Worm (Caenorhabditis elegans): Measurements from ENCODE around the gene nhr-192.

nhr-192 gene

DNA sequence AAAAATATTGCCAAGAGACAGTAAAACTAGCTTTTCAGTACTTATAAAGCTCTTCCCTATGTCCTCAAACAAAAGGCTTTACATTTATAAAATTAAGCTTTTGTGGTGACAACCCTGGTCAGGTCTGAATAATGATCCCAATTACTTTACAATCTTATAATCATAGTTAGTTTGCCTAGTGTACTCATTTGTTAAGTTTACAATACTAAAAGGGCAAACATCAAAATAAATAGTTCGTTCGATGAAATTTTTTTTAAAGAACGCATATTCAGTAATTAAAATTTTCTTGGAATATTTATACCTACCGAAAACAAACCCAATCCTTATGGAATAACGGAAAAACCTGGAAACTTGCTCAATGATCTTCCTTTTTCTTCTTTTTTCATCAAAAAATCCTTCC, 11.7 kb downstream of the nhr-192 start:
- no peak for TF ChIP-seq klf-2 (GFP tag; conservative IDR thresholded peaks at IDR 0.05)
- TF ChIP-seq flt-1 (GFP tag; IDR thresholded peaks at IDR 0.05): no peak
- TF ChIP-seq tab-1 (GFP tag; IDR thresholded peaks at IDR 0.05): no peak
- no peak for TF ChIP-seq T22C8.4 (GFP tag; IDR thresholded peaks at IDR 0.05)
- no peak for TF ChIP-seq ztf-23 (GFP tag; IDR thresholded peaks at IDR 0.05)
- TF ChIP-seq ref-1 (GFP tag; conservative IDR thresholded peaks at IDR 0.05): no peak
- no peak for TF ChIP-seq ztf-29 (GFP tag; IDR thresholded peaks at IDR 0.05)
- no peak for TF ChIP-seq med-1 (GFP tag; optimal IDR thresholded peaks at IDR 0.05; ENCODE audit: insufficient read depth)
- no peak for TF ChIP-seq cog-1 (tag; optimal IDR thresholded peaks at IDR 0.05)

DNA sequence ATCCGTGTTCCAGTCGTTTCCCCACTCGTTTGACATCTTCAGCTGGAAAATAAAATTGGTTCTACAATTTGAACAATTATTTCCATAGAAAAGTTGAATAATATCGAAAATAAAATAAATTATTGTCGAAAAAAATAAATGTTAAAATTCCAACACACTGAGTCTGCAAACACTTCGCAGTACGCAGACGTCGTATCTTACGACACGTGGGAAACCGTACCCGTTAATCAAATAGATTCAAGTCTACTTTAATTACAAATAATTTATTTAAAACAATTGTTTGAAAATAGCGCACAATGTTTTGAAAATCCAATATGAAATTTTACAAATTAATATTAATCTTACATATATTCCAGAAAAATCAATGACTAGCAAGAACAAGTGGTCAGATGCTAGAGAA, 15.6 kb downstream of the nhr-192 start, which contains the start of gene yif-1:
TSS of gene yif-1 (minus strand) at position 42 of the 400 bp plus-strand sequence.
- TF ChIP-seq tab-1 (GFP tag; IDR thresholded peaks at IDR 0.05) (no peak), flt-1 (GFP tag; IDR thresholded peaks at IDR 0.05) (no peak), T22C8.4 (GFP tag; IDR thresholded peaks at IDR 0.05) (no peak)

DNA sequence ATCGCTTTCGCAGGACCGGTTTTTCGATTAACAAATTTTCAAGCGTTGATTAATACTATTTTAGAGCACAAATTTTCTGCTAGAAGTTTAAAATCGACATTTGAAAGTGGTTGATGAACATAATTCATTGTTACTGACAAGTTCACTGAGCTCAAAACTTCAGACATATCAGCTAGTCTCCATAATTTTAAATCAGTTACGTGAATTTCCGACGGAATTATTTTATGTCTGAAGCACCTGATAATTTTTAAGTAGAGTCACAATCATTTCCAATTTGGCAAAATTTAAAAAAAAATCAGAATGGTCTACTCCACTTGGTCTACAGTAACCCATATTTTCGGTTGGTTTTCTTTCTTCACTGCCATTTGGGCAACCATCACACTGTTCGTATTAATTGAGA, 18.6 kb downstream of the nhr-192 start, which contains the start of gene str-118:
TSS of gene str-118 (plus strand) at position 301 of the 400 bp plus-strand sequence.
- no peak for TF ChIP-seq ztf-23 (GFP tag; IDR thresholded peaks at IDR 0.05)
- TF ChIP-seq flt-1 (GFP tag; IDR thresholded peaks at IDR 0.05): no peak
- TF ChIP-seq klf-2 (GFP tag; conservative IDR thresholded peaks at IDR 0.05): no peak

DNA sequence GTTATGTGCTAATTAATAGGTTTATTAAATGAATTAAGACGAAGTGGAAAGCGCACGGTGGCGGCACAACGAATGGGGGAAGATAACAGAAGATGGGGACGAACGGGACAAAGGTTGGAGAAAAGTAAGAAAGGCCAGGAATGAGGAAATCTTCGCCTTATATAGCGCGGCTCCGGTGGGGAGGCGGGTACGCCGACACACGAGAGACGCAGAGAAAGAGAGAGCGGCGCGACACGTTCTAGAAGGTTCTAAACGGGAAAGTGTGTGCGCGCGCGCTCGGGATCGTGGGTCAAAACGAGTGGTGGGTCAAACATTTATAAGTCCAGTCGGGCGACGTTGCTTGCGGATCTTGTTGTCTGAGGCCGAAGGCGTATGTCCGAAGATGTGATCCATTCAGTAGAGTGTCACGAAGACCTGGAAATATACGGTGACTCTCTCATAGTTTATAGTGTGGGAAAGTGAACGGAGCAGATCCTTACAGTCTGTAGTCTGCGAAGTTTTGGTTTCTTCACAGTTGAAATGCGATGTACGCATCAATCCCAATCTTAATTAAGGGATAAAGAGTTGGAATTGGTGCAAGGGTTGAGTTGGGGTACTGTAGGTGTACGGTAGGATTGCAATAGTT, 21.1 kb downstream of the nhr-192 start:
- peak; percentile 63; the same call in 1 of the 2 replicates for TF ChIP-seq flt-1 (GFP tag; IDR thresholded peaks at IDR 0.05)
- TF ChIP-seq T22C8.4 (GFP tag; IDR thresholded peaks at IDR 0.05): 0 out of 2 replicates have a peak, but pooled peaks have one; percentile 24
- 0 out of 2 replicates have a peak, but pooled peaks have one; percentile 16 for TF ChIP-seq ref-1 (GFP tag; conservative IDR thresholded peaks at IDR 0.05)

DNA sequence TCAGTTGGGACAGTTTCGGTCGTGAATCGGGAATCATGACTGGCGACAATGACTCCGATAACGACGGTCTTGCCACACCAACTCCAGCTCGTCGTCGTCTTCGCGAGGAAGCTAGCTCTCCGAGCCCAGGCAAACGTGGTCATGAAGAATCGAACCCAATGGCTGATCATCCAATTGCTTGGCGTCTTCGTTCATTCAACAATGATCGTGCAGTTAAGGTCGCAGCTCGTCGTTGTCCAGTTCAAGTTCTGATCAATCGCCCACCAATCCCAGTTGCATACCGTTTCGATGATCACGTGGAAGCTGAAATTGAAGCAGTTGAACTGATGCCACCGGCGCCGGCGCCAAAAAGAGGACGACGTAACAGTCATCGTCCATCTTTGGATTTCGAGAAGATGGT, 23.3 kb downstream of the nhr-192 start:
- TF ChIP-seq klf-2 (GFP tag; conservative IDR thresholded peaks at IDR 0.05) (no peak), cog-1 (tag; optimal IDR thresholded peaks at IDR 0.05) (no peak), flt-1 (GFP tag; IDR thresholded peaks at IDR 0.05) (no peak), ztf-23 (GFP tag; IDR thresholded peaks at IDR 0.05) (no peak), ref-1 (GFP tag; conservative IDR thresholded peaks at IDR 0.05) (no peak), T22C8.4 (GFP tag; IDR thresholded peaks at IDR 0.05) (no peak), med-1 (GFP tag; optimal IDR thresholded peaks at IDR 0.05; ENCODE audit: insufficient read depth) (no peak), tab-1 (GFP tag; IDR thresholded peaks at IDR 0.05) (no peak), ztf-29 (GFP tag; IDR thresholded peaks at IDR 0.05) (no peak)

DNA sequence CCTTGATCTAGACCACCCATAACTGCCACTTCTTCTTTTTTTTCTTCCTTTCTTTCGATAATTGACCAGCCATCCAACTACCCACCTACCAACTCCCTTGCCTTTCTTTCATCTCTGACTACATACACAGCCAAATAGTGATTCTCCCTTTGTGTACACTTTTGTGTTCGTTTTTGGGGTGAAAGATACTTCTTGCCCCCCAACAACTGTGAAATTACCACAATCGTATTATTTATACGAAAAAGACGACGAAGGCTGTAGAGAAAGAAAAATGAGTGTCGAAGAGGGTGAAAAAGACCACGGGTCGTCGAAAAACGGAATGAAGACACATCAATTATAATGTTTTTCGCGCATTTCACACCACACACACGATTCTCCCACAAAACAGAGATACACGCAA, 23.9 kb downstream of the nhr-192 start:
- TF ChIP-seq cog-1 (tag; optimal IDR thresholded peaks at IDR 0.05) (no peak), med-1 (GFP tag; optimal IDR thresholded peaks at IDR 0.05; ENCODE audit: insufficient read depth) (no peak), ref-1 (GFP tag; conservative IDR thresholded peaks at IDR 0.05) (no peak), tab-1 (GFP tag; IDR thresholded peaks at IDR 0.05) (no peak), flt-1 (GFP tag; IDR thresholded peaks at IDR 0.05) (no peak), T22C8.4 (GFP tag; IDR thresholded peaks at IDR 0.05) (no peak), ztf-29 (GFP tag; IDR thresholded peaks at IDR 0.05) (no peak), klf-2 (GFP tag; conservative IDR thresholded peaks at IDR 0.05) (no peak), ztf-23 (GFP tag; IDR thresholded peaks at IDR 0.05) (no peak)

DNA sequence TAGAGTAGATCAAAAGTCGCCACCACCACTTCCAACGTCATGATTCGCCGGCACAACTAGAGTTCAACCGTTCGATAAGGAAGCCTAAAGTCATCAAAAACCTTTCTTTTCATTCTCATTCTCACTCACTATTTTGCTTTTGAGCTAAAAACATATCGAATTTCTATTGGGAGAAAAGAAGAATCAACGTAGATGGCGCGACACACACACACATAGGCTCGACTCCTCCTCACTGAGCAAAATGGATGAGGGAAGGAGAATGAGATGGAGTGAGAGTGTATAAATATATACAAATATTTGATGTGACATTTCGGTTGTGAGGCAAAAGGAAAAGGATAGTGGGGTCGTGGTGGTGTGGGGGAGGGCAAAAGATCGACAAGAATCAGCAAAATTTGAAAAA, 25.7 kb downstream of the nhr-192 start:
- TF ChIP-seq cog-1 (tag; optimal IDR thresholded peaks at IDR 0.05) (no peak), ztf-23 (GFP tag; IDR thresholded peaks at IDR 0.05) (no peak), tab-1 (GFP tag; IDR thresholded peaks at IDR 0.05) (no peak)

DNA sequence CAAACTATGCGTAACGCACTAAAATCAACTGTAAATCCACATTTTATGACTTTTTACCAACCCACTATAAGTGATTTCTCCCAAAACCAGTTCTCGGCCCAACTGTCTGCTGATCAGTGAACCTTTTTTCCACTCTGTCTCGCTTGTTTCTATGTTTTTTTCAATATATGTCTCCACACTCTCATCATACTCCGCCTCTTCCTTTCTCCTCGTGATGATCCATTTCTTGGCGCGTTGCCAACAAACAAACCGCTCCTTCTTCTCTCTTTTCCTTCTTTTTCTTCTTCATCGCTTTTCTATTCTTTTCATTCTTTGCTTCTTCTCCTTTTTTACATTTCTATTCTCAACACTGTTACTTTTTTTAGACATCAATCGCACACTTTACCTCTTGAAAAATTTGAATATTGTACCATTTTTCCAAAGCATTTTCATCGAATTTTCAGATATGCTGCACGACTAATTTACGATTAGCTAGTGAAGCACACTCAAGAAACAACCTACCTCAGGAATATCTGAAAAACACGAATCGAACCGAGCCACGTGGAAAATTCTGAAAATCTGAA, 27.1 kb downstream of the nhr-192 start, which contains the start of gene T06E8.8:
TSS of gene T06E8.8 (plus strand) at position 513 of the 563 bp plus-strand sequence.
- TF ChIP-seq med-1 (GFP tag; optimal IDR thresholded peaks at IDR 0.05; ENCODE audit: insufficient read depth) (no peak), flt-1 (GFP tag; IDR thresholded peaks at IDR 0.05) (no peak), T22C8.4 (GFP tag; IDR thresholded peaks at IDR 0.05) (no peak), tab-1 (GFP tag; IDR thresholded peaks at IDR 0.05) (no peak), ztf-29 (GFP tag; IDR thresholded peaks at IDR 0.05) (no peak), cog-1 (tag; optimal IDR thresholded peaks at IDR 0.05) (no peak), klf-2 (GFP tag; conservative IDR thresholded peaks at IDR 0.05) (no peak), ztf-23 (GFP tag; IDR thresholded peaks at IDR 0.05) (no peak), ref-1 (GFP tag; conservative IDR thresholded peaks at IDR 0.05) (no peak)

DNA sequence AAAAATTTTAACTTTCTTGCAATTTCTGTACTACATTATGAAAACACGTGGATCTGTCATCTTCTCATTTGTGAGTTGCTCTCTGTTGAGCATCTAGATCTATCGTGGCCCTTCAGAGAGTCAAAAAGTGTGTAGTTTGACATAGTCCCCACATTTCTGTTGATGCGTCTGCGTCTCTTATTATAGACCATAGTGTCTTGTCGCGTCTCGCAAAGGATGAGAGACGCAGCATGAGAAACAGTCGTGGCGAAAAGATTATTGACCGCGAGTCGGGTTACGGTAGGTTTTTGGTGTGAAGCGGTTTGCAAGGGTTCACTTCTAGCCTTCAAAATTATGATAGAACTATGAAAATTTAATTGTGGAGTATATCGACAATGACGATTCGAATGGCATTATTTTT, 28.2 kb downstream of the nhr-192 start:
- TF ChIP-seq tab-1 (GFP tag; IDR thresholded peaks at IDR 0.05) (no peak), ztf-29 (GFP tag; IDR thresholded peaks at IDR 0.05) (no peak), T22C8.4 (GFP tag; IDR thresholded peaks at IDR 0.05) (peak; percentile 50; the same call in 1 of the 2 replicates), flt-1 (GFP tag; IDR thresholded peaks at IDR 0.05) (0 out of 2 replicates have a peak, but pooled peaks have one; percentile 34), cog-1 (tag; optimal IDR thresholded peaks at IDR 0.05) (peak; percentile 63)

DNA sequence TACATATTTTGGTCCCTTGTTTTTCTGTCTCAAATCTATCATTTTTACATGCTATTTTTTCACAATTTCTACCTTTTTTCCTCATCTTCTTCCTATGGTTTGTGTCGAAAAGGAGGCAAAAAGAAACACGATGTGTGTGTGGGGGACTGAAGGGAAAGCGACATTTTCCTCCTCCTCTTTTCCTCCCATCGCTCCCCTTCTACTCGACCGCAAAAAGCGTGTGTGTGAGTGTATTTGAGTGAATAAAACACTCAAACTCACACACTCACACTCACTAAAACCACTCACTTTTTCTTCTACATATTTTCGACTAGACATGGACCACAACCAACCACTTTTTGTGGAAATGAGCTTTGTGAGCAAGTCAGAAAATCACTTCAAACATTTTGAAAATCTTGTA, 29.0 kb downstream of the nhr-192 start:
- TF ChIP-seq klf-2 (GFP tag; conservative IDR thresholded peaks at IDR 0.05) (no peak), flt-1 (GFP tag; IDR thresholded peaks at IDR 0.05) (no peak), ref-1 (GFP tag; conservative IDR thresholded peaks at IDR 0.05) (no peak), cog-1 (tag; optimal IDR thresholded peaks at IDR 0.05) (no peak)

DNA sequence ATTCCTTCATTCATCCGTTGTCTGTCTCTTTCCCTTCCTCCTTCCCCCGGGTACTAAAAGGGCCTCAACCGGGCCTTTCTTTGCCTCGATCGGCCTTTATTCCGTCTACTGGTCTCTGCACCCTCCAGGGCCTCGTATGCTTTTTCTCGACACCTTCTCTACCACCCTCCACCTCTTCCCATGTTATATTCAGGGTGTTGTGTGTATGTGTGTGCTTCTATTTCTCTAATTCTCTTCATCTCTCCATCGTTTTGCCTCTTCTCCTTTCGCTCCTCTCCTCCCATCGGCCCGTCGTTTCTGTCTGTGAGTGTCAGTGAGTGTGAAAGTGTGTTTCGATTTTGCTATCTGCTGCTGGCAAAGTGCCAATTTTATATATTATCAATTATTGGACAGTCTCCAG, 30.6 kb downstream of the nhr-192 start:
- TF ChIP-seq ref-1 (GFP tag; conservative IDR thresholded peaks at IDR 0.05): no peak
- peak; percentile 60; the same call in 1 of the 2 replicates for TF ChIP-seq ztf-23 (GFP tag; IDR thresholded peaks at IDR 0.05)
- TF ChIP-seq cog-1 (tag; optimal IDR thresholded peaks at IDR 0.05): peak; percentile 29
- no peak for TF ChIP-seq med-1 (GFP tag; optimal IDR thresholded peaks at IDR 0.05; ENCODE audit: insufficient read depth)
- no peak for TF ChIP-seq ztf-29 (GFP tag; IDR thresholded peaks at IDR 0.05)
- TF ChIP-seq klf-2 (GFP tag; conservative IDR thresholded peaks at IDR 0.05): no peak
- no peak for TF ChIP-seq T22C8.4 (GFP tag; IDR thresholded peaks at IDR 0.05)
- 0 out of 2 replicates have a peak, but pooled peaks have one; percentile 52 for TF ChIP-seq tab-1 (GFP tag; IDR thresholded peaks at IDR 0.05)
- 0 out of 2 replicates have a peak, but pooled peaks have one; percentile 61 for TF ChIP-seq flt-1 (GFP tag; IDR thresholded peaks at IDR 0.05)

All from whole organism, midembryonic.